Worm (Caenorhabditis elegans) whole organism, young adult: ENCODE measurements around the gene T25C12.3.

ENCODE experiments used
- B0336.3 ChIP-seq: fragments of 200-800 bp; sonication (Bioruptor generic); IDR thresholded peaks from 2 replicates; pipeline ENCODE4 v1.3.6; 2022; ENCODE audit warnings: missing genetic modification characterization, missing compliant biosample characterization
- F23B12.7 ChIP-seq: sonication (generic microtip); optimal IDR thresholded peaks from 2 replicates; lab custom pipeline; 2017; ENCODE audit warnings: missing genetic modification characterization, mild to moderate bottlenecking, missing compliant biosample characterization, antibody characterized with exemption, moderate library complexity; ENCODE audit not compliant: insufficient read depth
- F37B4.10 ChIP-seq: fragments of 200-800 bp; sonication (Bioruptor generic); IDR thresholded peaks from 2 replicates; pipeline ENCODE4 v1.3.6; 2022; ENCODE audit warnings: missing genetic modification characterization, missing compliant biosample characterization
- K12H6.12 ChIP-seq: fragments of 200-800 bp; sonication (Bioruptor generic); optimal IDR thresholded peaks from 2 replicates; lab custom pipeline; 2018; ENCODE audit warnings: mild to moderate bottlenecking, missing genetic modification characterization, missing compliant biosample characterization
- Y53F4B.3 ChIP-seq: fragments of 200-800 bp; sonication (Bioruptor generic); IDR thresholded peaks from 2 replicates; pipeline ENCODE4 v1.3.6; 2022; ENCODE audit warnings: missing genetic modification reagents, missing genetic modification characterization, missing compliant biosample characterization
- Y56A3A.18 ChIP-seq: fragments of 200-800 bp; sonication (Bioruptor generic); IDR thresholded peaks from 2 replicates; pipeline ENCODE4 v1.3.6; 2022; ENCODE audit warnings: missing genetic modification reagents, missing genetic modification characterization, missing compliant biosample characterization
- Y67H2A.10 ChIP-seq: fragments of 200-800 bp; sonication (Bioruptor generic); conservative IDR thresholded peaks from 2 replicates; pipeline ENCODE4 v1.3.6; 2022; ENCODE audit warnings: missing genetic modification reagents, missing genetic modification characterization, missing compliant biosample characterization
- Y95B8A.8 ChIP-seq: fragments of 200-800 bp; sonication (Bioruptor generic); IDR thresholded peaks from 2 replicates; pipeline ENCODE4 v1.3.6; 2022; ENCODE audit warnings: missing genetic modification reagents, missing genetic modification characterization, missing compliant biosample characterization
- ZK185.1 ChIP-seq: sonication (generic microtip); optimal IDR thresholded peaks from 2 replicates; lab custom pipeline; 2016; ENCODE audit warnings: mild to moderate bottlenecking, missing genetic modification characterization, missing compliant biosample characterization; ENCODE audit not compliant: poor library complexity, severe bottlenecking
- akir-1 ChIP-seq: fragments of 200-800 bp; sonication (Bioruptor generic); optimal IDR thresholded peaks from 2 replicates; lab custom pipeline; 2018; ENCODE audit warnings: mild to moderate bottlenecking, missing genetic modification characterization, moderate library complexity, missing compliant biosample characterization
- ama-1 ChIP-seq, 3 experiments: fragments of 150-350 bp in 1 of 3; sonication (generic microtip) in 2 of 3; optimal IDR thresholded peaks; 2 replicates each; lab custom pipeline; 2014 to 2018; ENCODE audit warnings: missing biosample characterization in 2 of 3, missing genetic modification characterization in 2 of 3, missing genetic modification reagents in 2 of 3
- aptf-3 ChIP-seq: fragments of 200-800 bp; sonication (Bioruptor generic); IDR thresholded peaks from 2 replicates; pipeline ENCODE4 v1.3.6; 2022; ENCODE audit warnings: missing genetic modification characterization, missing compliant biosample characterization
- attf-3 ChIP-seq: fragments of 200-800 bp; sonication (Bioruptor generic); conservative IDR thresholded peaks from 2 replicates; pipeline ENCODE4 v1.3.6; 2022; ENCODE audit warnings: missing genetic modification reagents, missing genetic modification characterization, missing compliant biosample characterization
- attf-6 ChIP-seq: fragments of 200-800 bp; sonication (Bioruptor generic); IDR thresholded peaks from 2 replicates; pipeline ENCODE4 v1.3.6; 2022; ENCODE audit warnings: missing genetic modification reagents, missing genetic modification characterization, missing compliant biosample characterization
- ccch-3 ChIP-seq: fragments of 200-800 bp; sonication (Bioruptor generic); optimal IDR thresholded peaks from 2 replicates; lab custom pipeline; 2018; ENCODE audit warnings: mild to moderate bottlenecking, missing genetic modification characterization, missing compliant biosample characterization
- cebp-1 ChIP-seq, 2 experiments: fragments of 200-800 bp in 1 of 2; sonication (Bioruptor generic) in 1 of 2; sonication (generic microtip) in 1 of 2; IDR thresholded peaks in 1 of 2; optimal IDR thresholded peaks in 1 of 2; 2 replicates each; pipeline versions ENCODE4 v1.3.6 to Lab custom; 2017 to 2022; ENCODE audit warnings: missing compliant biosample characterization in 2 of 2, missing genetic modification characterization in 2 of 2, mild to moderate bottlenecking in 1 of 2, missing genetic modification reagents in 1 of 2, moderate library complexity in 1 of 2
- die-1 ChIP-seq: sonication (generic microtip); optimal IDR thresholded peaks from 2 replicates; lab custom pipeline; 2016; ENCODE audit warnings: missing genotype, mild to moderate bottlenecking, missing genetic modification characterization, missing compliant biosample characterization
- dpff-1 ChIP-seq: sonication (generic microtip); optimal IDR thresholded peaks from 2 replicates; lab custom pipeline; 2017; ENCODE audit warnings: mild to moderate bottlenecking, missing genetic modification characterization, missing compliant biosample characterization
- dpl-1 ChIP-seq: fragments of 150-350 bp; optimal IDR thresholded peaks from 2 replicates; lab custom pipeline; 2014; ENCODE audit warnings: missing biosample characterization, missing genetic modification reagents, missing genetic modification characterization
- efl-1 ChIP-seq: fragments of 150-350 bp; optimal IDR thresholded peaks from 2 replicates; lab custom pipeline; 2014; ENCODE audit warnings: missing biosample characterization, missing genetic modification reagents, missing genetic modification characterization
- ets-4 ChIP-seq: fragments of 200-800 bp; sonication (Bioruptor generic); optimal IDR thresholded peaks from 2 replicates; lab custom pipeline; 2018; ENCODE audit warnings: mild to moderate bottlenecking, missing genetic modification characterization, missing compliant biosample characterization
- gei-17 ChIP-seq: fragments of 200-800 bp; sonication (Bioruptor generic); optimal IDR thresholded peaks from 2 replicates; lab custom pipeline; 2018; ENCODE audit warnings: mild to moderate bottlenecking, missing genetic modification characterization, missing compliant biosample characterization
- hmg-1.2 ChIP-seq: fragments of 200-800 bp; sonication (Bioruptor generic); IDR thresholded peaks from 2 replicates; pipeline ENCODE4 v1.3.6; 2022; ENCODE audit warnings: missing genetic modification reagents, missing genetic modification characterization, missing compliant biosample characterization
- hmg-20 ChIP-seq: fragments of 200-800 bp; sonication (Bioruptor generic); IDR thresholded peaks from 2 replicates; pipeline ENCODE4 v1.3.6; 2022; ENCODE audit warnings: missing genetic modification reagents, missing genetic modification characterization, missing compliant biosample characterization
- let-607 ChIP-seq, 2 experiments: fragments of 200-800 bp in 1 of 2; sonication (Bioruptor generic) in 1 of 2; sonication (generic microtip) in 1 of 2; optimal IDR thresholded peaks; 2 replicates each; lab custom pipeline; 2016 to 2018; ENCODE audit warnings: mild to moderate bottlenecking in 2 of 2, missing compliant biosample characterization in 2 of 2, missing genetic modification characterization in 2 of 2, moderate library complexity in 2 of 2, missing genotype in 1 of 2
- lin-40 ChIP-seq: sonication (generic microtip); optimal IDR thresholded peaks from 2 replicates; lab custom pipeline; 2016; ENCODE audit warnings: missing genetic modification characterization, mild to moderate bottlenecking, missing compliant biosample characterization, missing genotype, missing genetic modification reagents
- madf-10 ChIP-seq: sonication (generic microtip); optimal IDR thresholded peaks from 2 replicates; lab custom pipeline; 2016; ENCODE audit warnings: mild to moderate bottlenecking, missing genetic modification characterization, missing compliant biosample characterization
- madf-8 ChIP-seq: fragments of 200-800 bp; sonication (Bioruptor generic); conservative IDR thresholded peaks from 2 replicates; pipeline ENCODE4 v1.3.6; 2022; ENCODE audit warnings: missing genetic modification reagents, missing genetic modification characterization, missing compliant biosample characterization
- nfya-2 ChIP-seq: fragments of 200-800 bp; sonication (Bioruptor generic); IDR thresholded peaks from 2 replicates; pipeline ENCODE4 v1.3.6; 2022; ENCODE audit warnings: missing genetic modification reagents, missing genetic modification characterization, missing compliant biosample characterization
- nfyb-1 ChIP-seq: fragments of 200-800 bp; sonication (Bioruptor generic); IDR thresholded peaks from 2 replicates; pipeline ENCODE4 v1.3.6; 2022; ENCODE audit warnings: missing genetic modification reagents, missing genetic modification characterization, missing compliant biosample characterization
- nhr-27 ChIP-seq: fragments of 200-800 bp; sonication (Bioruptor generic); optimal IDR thresholded peaks from 2 replicates; lab custom pipeline; 2018; ENCODE audit warnings: mild to moderate bottlenecking, missing genetic modification characterization, moderate library complexity, missing compliant biosample characterization
- nhr-80 ChIP-seq: sonication (generic microtip); optimal IDR thresholded peaks from 2 replicates; lab custom pipeline; 2016; ENCODE audit warnings: missing genetic modification characterization, missing compliant biosample characterization
- pha-4 ChIP-seq: fragments of 150-350 bp; sonication (generic microtip); optimal IDR thresholded peaks from 2 replicates; lab custom pipeline; 2014; ENCODE audit warnings: missing biosample characterization, missing genetic modification reagents, missing genetic modification characterization
- snpc-1.1 ChIP-seq: sonication (generic microtip); optimal IDR thresholded peaks from 2 replicates; lab custom pipeline; 2017; ENCODE audit warnings: missing genetic modification characterization, mild to moderate bottlenecking, missing compliant biosample characterization, antibody characterized with exemption, moderate library complexity, missing genotype, missing genetic modification reagents; ENCODE audit not compliant: insufficient read depth
- snpc-1.3 ChIP-seq: sonication (generic microtip); optimal IDR thresholded peaks from 2 replicates; lab custom pipeline; 2017; ENCODE audit warnings: missing genetic modification characterization, mild to moderate bottlenecking, missing compliant biosample characterization, antibody characterized with exemption, moderate library complexity, missing genotype, missing genetic modification reagents; ENCODE audit not compliant: insufficient read depth
- tlf-1 ChIP-seq: fragments of 200-800 bp; sonication (Bioruptor generic); optimal IDR thresholded peaks from 2 replicates; lab custom pipeline; 2018; ENCODE audit warnings: mild to moderate bottlenecking, missing genetic modification characterization, missing compliant biosample characterization
- unc-62 ChIP-seq: fragments of 150-350 bp; optimal IDR thresholded peaks from 2 replicates; lab custom pipeline; 2014; ENCODE audit warnings: missing biosample characterization, missing genetic modification reagents, missing genetic modification characterization
- zfh-2 ChIP-seq: fragments of 200-800 bp; sonication (Bioruptor generic); conservative IDR thresholded peaks from 2 replicates; pipeline ENCODE4 v1.3.6; 2022; ENCODE audit warnings: missing genetic modification reagents, missing genetic modification characterization, missing compliant biosample characterization
- zim-3 ChIP-seq: sonication (generic microtip); optimal IDR thresholded peaks from 2 replicates; lab custom pipeline; 2017; ENCODE audit warnings: mild to moderate bottlenecking, missing genetic modification characterization, moderate library complexity, missing compliant biosample characterization
- ztf-18 ChIP-seq: sonication (generic microtip); optimal IDR thresholded peaks from 2 replicates; lab custom pipeline; 2016; ENCODE audit warnings: missing genotype, mild to moderate bottlenecking, missing genetic modification characterization, missing compliant biosample characterization
- ztf-26 ChIP-seq: sonication (generic microtip); optimal IDR thresholded peaks from 2 replicates; lab custom pipeline; 2017; ENCODE audit warnings: missing genetic modification characterization, missing compliant biosample characterization
- ztf-28 ChIP-seq: fragments of 200-800 bp; sonication (Bioruptor generic); IDR thresholded peaks from 2 replicates; pipeline ENCODE4 v1.3.6; 2022; ENCODE audit warnings: missing genetic modification reagents, missing genetic modification characterization, missing compliant biosample characterization

Gene T25C12.3

DNA sequence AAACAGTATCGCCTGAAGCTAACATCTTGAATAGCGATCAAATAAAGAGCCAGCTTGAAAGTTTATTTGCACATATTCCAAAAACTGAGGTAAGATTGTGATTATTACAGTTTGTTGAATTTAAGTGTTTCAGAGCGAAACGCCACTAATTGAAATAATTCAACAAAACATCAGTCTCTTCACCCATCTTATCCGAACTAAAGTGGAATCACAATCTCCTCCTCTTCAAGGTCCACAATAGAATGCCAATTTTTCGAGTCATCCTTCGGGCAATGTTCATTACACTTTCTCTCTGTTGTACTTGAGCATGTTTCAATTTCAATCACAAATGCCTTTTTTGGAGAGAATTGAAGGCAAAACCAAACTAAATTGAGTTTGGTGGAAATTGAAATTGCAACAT, 15.8 kb downstream of the T25C12.3 start:
- no peak for TF ChIP-seq nfyb-1 (GFP tag; lab: Robert Waterston, UW)
- no peak for TF ChIP-seq Y67H2A.10 (GFP tag; lab: Robert Waterston, UW)
- TF ChIP-seq akir-1 (GFP tag; lab: Kevin White, UChicago) = no peak
- TF ChIP-seq dpl-1 (GFP tag; lab: Kevin White, UChicago) = no peak
- no peak for TF ChIP-seq Y56A3A.18 (GFP tag; lab: Robert Waterston, UW)
- no peak for TF ChIP-seq nfya-2 (GFP tag; lab: Robert Waterston, UW)
- TF ChIP-seq ztf-28 = no peak
- TF ChIP-seq snpc-1.3 (tag; lab: Kevin White, UChicago) = no peak
- TF ChIP-seq madf-8 (GFP tag; lab: Robert Waterston, UW) = no peak
- TF ChIP-seq Y53F4B.3 (GFP tag; lab: Robert Waterston, UW) = no peak
- TF ChIP-seq pha-4 (tag; lab: Kevin White, UChicago) = no peak
- no peak for TF ChIP-seq nhr-80 (tag; lab: Kevin White, UChicago)
- TF ChIP-seq dpff-1 (tag; lab: Kevin White, UChicago) = no peak
- no peak for TF ChIP-seq snpc-1.1 (tag; lab: Kevin White, UChicago)
- no peak for TF ChIP-seq gei-17 (GFP tag; lab: Kevin White, UChicago)
- no peak for TF ChIP-seq ccch-3 (GFP tag; lab: Kevin White, UChicago)
- TF ChIP-seq ZK185.1 (tag; lab: Kevin White, UChicago) = no peak
- TF ChIP-seq hmg-20 (GFP tag; lab: Robert Waterston, UW) = no peak
- no peak for TF ChIP-seq attf-6 (GFP tag; lab: Robert Waterston, UW)
- no peak for TF ChIP-seq Y95B8A.8 (GFP tag; lab: Robert Waterston, UW)
- TF ChIP-seq, all 124 proteins: peak for 0

DNA sequence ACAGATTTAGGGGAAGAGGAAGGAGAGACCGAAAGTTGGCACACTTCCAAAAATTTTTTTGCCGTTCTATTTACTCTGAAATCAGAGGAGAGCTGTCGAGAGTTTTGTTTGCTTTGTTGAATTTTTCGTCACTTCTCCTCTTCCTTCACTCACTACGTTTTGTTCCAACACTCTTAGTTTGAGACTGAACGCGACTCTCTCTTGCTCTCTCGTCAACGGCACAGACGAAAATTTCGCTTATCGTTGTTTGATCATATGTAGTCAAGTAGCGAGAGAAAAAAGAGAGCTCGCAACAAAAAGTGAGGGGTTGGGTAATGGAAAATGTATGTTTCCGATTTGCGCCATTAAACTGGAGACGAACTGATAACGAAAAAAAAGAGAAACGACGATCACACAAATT, 17.2 kb downstream of the T25C12.3 start:
- peak; percentile 6 for TF ChIP-seq tlf-1 (GFP tag; lab: Kevin White, UChicago)
- TF ChIP-seq zim-3 (tag; lab: Kevin White, UChicago) = peak; percentile 3
- TF ChIP-seq cebp-1 (GFP tag; IDR thresholded peaks at IDR 0.05; lab: Robert Waterston, UW) = no peak
- peak; percentile 46 for TF ChIP-seq cebp-1 (tag; optimal IDR thresholded peaks at IDR 0.05; lab: Kevin White, UChicago)
- no peak for TF ChIP-seq unc-62 (GFP tag; lab: Kevin White, UChicago)
- TF ChIP-seq nhr-80 (tag; lab: Kevin White, UChicago) = peak; percentile 98
- peak; percentile 25 for TF ChIP-seq pha-4 (tag; lab: Kevin White, UChicago)
- peak; percentile 51 for TF ChIP-seq ama-1 (optimal IDR thresholded peaks at IDR 0.05; lab: Kevin White, UChicago)
- TF ChIP-seq ama-1 (GFP tag; optimal IDR thresholded peaks at IDR 0.05; lab: Kevin White, UChicago) = no peak
- peak; percentile 22 for TF ChIP-seq madf-10 (tag; lab: Kevin White, UChicago)
- TF ChIP-seq hmg-1.2 (GFP tag; lab: Robert Waterston, UW) = no peak
- no peak for TF ChIP-seq ztf-26 (tag; lab: Kevin White, UChicago)
- peak; percentile 36 for TF ChIP-seq F23B12.7 (tag; lab: Kevin White, UChicago)
- TF ChIP-seq, all 124 proteins: peak for 8

DNA sequence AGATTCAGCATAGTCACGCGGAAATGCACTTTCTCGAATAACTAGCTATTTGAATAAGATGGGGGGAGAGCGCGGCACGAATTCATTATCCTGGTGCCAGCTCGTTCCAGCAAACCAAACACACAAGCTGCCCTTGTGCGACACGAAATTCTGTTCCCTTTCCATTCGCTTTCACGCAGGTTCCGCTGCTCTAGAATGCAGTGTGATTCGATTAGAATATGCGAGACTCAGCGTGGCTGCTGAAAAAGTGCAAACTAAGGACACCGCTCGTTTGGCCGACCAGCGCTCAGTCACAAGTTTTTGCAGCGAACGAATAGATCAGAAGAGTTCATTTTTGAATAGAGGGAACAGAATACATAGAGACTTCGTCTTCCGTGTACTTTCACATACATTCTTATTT, 17.7 kb downstream of the T25C12.3 start:
- TF ChIP-seq ZK185.1 (tag; lab: Kevin White, UChicago) (no peak), die-1 (tag; lab: Kevin White, UChicago) (peak; percentile 12), ztf-18 (no peak), aptf-3 (GFP tag; lab: Robert Waterston, UW) (no peak), nhr-27 (no peak), F37B4.10 (no peak), snpc-1.1 (tag; lab: Kevin White, UChicago) (no peak), ztf-26 (tag; lab: Kevin White, UChicago) (no peak), Y53F4B.3 (GFP tag; lab: Robert Waterston, UW) (no peak), madf-10 (tag; lab: Kevin White, UChicago) (no peak), zfh-2 (GFP tag; lab: Robert Waterston, UW) (0 out of 2 replicates have a peak, but pooled peaks have one; percentile 34), snpc-1.3 (tag; lab: Kevin White, UChicago) (no peak), B0336.3 (GFP tag; lab: Robert Waterston, UW) (peak; percentile 4; the same call in 1 of the 2 replicates), ets-4 (GFP tag; lab: Kevin White, UChicago) (no peak), K12H6.12 (tag; lab: Kevin White, UChicago) (no peak), efl-1 (GFP tag; lab: Kevin White, UChicago) (no peak), let-607 (tag; optimal IDR thresholded peaks at IDR 0.05; lab: Kevin White, UChicago) (no peak), gei-17 (GFP tag; lab: Kevin White, UChicago) (no peak), attf-3 (GFP tag; lab: Robert Waterston, UW) (no peak), lin-40 (tag; lab: Kevin White, UChicago) (no peak)
